Fruit fly (Drosophila melanogaster) whole organism, embryonic: ENCODE measurements around the gene MsrA.

Source experiments
- ATbp ChIP-seq: fragments of 200-800 bp; sonication (Bioruptor generic); optimal IDR thresholded peaks from 2 replicates; lab custom pipeline; 2017; ENCODE audit warnings: missing biosample characterization, mild to moderate bottlenecking, missing genetic modification characterization, missing genetic modification reagents
- B-H1 ChIP-seq: fragments of 200-800 bp; sonication (Bioruptor generic); IDR thresholded peaks from 3 replicates; pipeline ENCODE4 v1.3.6; 2022; ENCODE audit warnings: missing biosample characterization, missing genetic modification characterization
- BEAF-32 ChIP-seq: fragments of 200-800 bp; sonication (Bioruptor generic); optimal IDR thresholded peaks from 3 replicates; lab custom pipeline; 2017; ENCODE audit warnings: missing biosample characterization, missing genetic modification characterization, mild to moderate bottlenecking, moderate library complexity, missing genetic modification reagents
- CG1024 ChIP-seq: fragments of 200-800 bp; sonication (Bioruptor generic); IDR thresholded peaks from 2 replicates; pipeline ENCODE4 v1.3.6; 2022; ENCODE audit warnings: missing biosample characterization, missing genetic modification characterization
- CG11695 ChIP-seq: fragments of 200-800 bp; sonication (Bioruptor generic); IDR thresholded peaks from 3 replicates; pipeline ENCODE4 v1.3.6; 2022; ENCODE audit warnings: missing biosample characterization, missing genetic modification characterization
- CG12219 ChIP-seq: fragments of 200-800 bp; sonication (Bioruptor generic); optimal IDR thresholded peaks from 3 replicates; lab custom pipeline; 2018; ENCODE audit warnings: missing biosample characterization, mild to moderate bottlenecking, missing genetic modification characterization
- CG12659 ChIP-seq: fragments of 200-800 bp; sonication (Bioruptor generic); optimal IDR thresholded peaks from 3 replicates; lab custom pipeline; 2017; ENCODE audit warnings: mild to moderate bottlenecking, missing biosample characterization, missing genetic modification reagents, missing genetic modification characterization
- CG14860 ChIP-seq: fragments of 200-800 bp; sonication (Bioruptor generic); IDR thresholded peaks from 3 replicates; pipeline ENCODE4 v1.3.6; 2022; ENCODE audit warnings: missing biosample characterization, missing genetic modification characterization; ENCODE audit not compliant: partially characterized antibody
- CG15011 ChIP-seq: fragments of 200-800 bp; sonication (Bioruptor generic); optimal IDR thresholded peaks from 3 replicates; lab custom pipeline; 2018; ENCODE audit warnings: missing biosample characterization, mild to moderate bottlenecking, missing genetic modification characterization
- CG15073 ChIP-seq: fragments of 200-800 bp; sonication (Bioruptor generic); optimal IDR thresholded peaks from 2 replicates; lab custom pipeline; 2016; ENCODE audit warnings: missing biosample characterization, missing genetic modification characterization
- CG17359 ChIP-seq: fragments of 200-800 bp; sonication (Bioruptor generic); optimal IDR thresholded peaks from 3 replicates; lab custom pipeline; 2018; ENCODE audit warnings: missing biosample characterization, mild to moderate bottlenecking, missing genetic modification characterization, moderate library complexity
- CG18599 ChIP-seq: fragments of 200-800 bp; sonication (Bioruptor generic); optimal IDR thresholded peaks from 3 replicates; lab custom pipeline; 2017; ENCODE audit warnings: missing biosample characterization, missing genetic modification characterization, mild to moderate bottlenecking, moderate library complexity, missing genetic modification reagents
- CG2116 ChIP-seq: fragments of 200-800 bp; sonication (Bioruptor generic); optimal IDR thresholded peaks from 3 replicates; lab custom pipeline; 2018; ENCODE audit warnings: missing biosample characterization, mild to moderate bottlenecking, missing genetic modification characterization
- CG3163 ChIP-seq: fragments of 200-800 bp; sonication (Bioruptor generic); optimal IDR thresholded peaks from 3 replicates; lab custom pipeline; 2016; ENCODE audit warnings: missing biosample characterization, missing genetic modification characterization
- CG4328 ChIP-seq: fragments of 200-800 bp; sonication (Bioruptor generic); optimal IDR thresholded peaks from 3 replicates; lab custom pipeline; 2017; ENCODE audit warnings: missing biosample characterization, missing genetic modification reagents, missing genetic modification characterization
- CG5245 ChIP-seq: fragments of 200-800 bp; sonication (Bioruptor generic); optimal IDR thresholded peaks from 3 replicates; lab custom pipeline; 2016; ENCODE audit warnings: missing biosample characterization, missing genetic modification characterization
- CG7372 ChIP-seq: fragments of 200-800 bp; sonication (Bioruptor generic); IDR thresholded peaks from 2 replicates; pipeline ENCODE4 v1.3.6; 2022; ENCODE audit warnings: missing biosample characterization, missing genetic modification characterization
- CG8089 ChIP-seq: fragments of 200-800 bp; sonication (Bioruptor generic); optimal IDR thresholded peaks from 3 replicates; lab custom pipeline; 2016; ENCODE audit warnings: missing biosample characterization, missing genetic modification characterization
- CG8388 ChIP-seq: fragments of 200-800 bp; sonication (Bioruptor generic); optimal IDR thresholded peaks from 2 replicates; lab custom pipeline; 2019; ENCODE audit warnings: missing biosample characterization, mild to moderate bottlenecking, missing genetic modification characterization, moderate library complexity
- D ChIP-seq, 2 experiments: fragments of 200-800 bp in 1 of 2; fragments of >200 bp in 1 of 2; sonication (Bioruptor generic) in 1 of 2; optimal IDR thresholded peaks; 2 replicates in 1 of 2; 3 replicates in 1 of 2; lab custom pipeline; 2017; ENCODE audit warnings: mild to moderate bottlenecking in 1 of 2, missing biosample characterization in 1 of 2, missing genetic modification characterization in 1 of 2, missing genetic modification reagents in 1 of 2
- HLH4C ChIP-seq: fragments of 200-800 bp; sonication (Bioruptor generic); IDR thresholded peaks from 3 replicates; pipeline ENCODE4 v1.3.6; 2022; ENCODE audit warnings: missing biosample characterization, missing genetic modification characterization; ENCODE audit not compliant: partially characterized antibody
- Hr51 ChIP-seq, 2 experiments: fragments of 200-800 bp; sonication (Bioruptor generic); optimal IDR thresholded peaks; 2 replicates in 1 of 2; 3 replicates in 1 of 2; lab custom pipeline; 2016 to 2018; ENCODE audit warnings: missing biosample characterization in 2 of 2, missing genetic modification characterization in 2 of 2, mild to moderate bottlenecking in 1 of 2, moderate library complexity in 1 of 2
- Jarid2 ChIP-seq: fragments of 200-800 bp; sonication (Bioruptor generic); optimal IDR thresholded peaks from 3 replicates; lab custom pipeline; 2017; ENCODE audit warnings: mild to moderate bottlenecking, missing biosample characterization, missing genetic modification reagents, missing genetic modification characterization
- Lpt ChIP-seq: fragments of >200 bp; optimal IDR thresholded peaks from 2 replicates; lab custom pipeline; 2018; ENCODE audit warnings: missing biosample characterization, missing genetic modification characterization
- MBD-R2 ChIP-seq: fragments of 200-800 bp; sonication (Bioruptor generic); IDR thresholded peaks from 2 replicates; pipeline ENCODE4 v1.3.6; 2022; ENCODE audit warnings: missing biosample characterization, missing genetic modification characterization
- Mrtf ChIP-seq: fragments of 200-800 bp; sonication (Bioruptor generic); IDR thresholded peaks from 3 replicates; pipeline ENCODE4 v1.3.6; 2022; ENCODE audit warnings: missing biosample characterization, missing genetic modification characterization
- NC2α ChIP-seq: fragments of 200-800 bp; sonication (Bioruptor generic); optimal IDR thresholded peaks from 2 replicates; lab custom pipeline; 2016; ENCODE audit warnings: missing biosample characterization, missing genetic modification characterization
- Poxn ChIP-seq: fragments of 200-800 bp; sonication (Bioruptor generic); IDR thresholded peaks from 2 replicates; pipeline ENCODE4 v1.3.6; 2022; ENCODE audit warnings: missing biosample characterization, missing genetic modification characterization
- Taf1 ChIP-seq: fragments of 200-800 bp; sonication (Bioruptor generic); IDR thresholded peaks from 2 replicates; pipeline ENCODE4 v1.3.6; 2022; ENCODE audit warnings: missing biosample characterization, missing genetic modification characterization
- al ChIP-seq: fragments of 200-800 bp; sonication (Bioruptor generic); IDR thresholded peaks from 2 replicates; pipeline ENCODE4 v1.3.6; 2022; ENCODE audit warnings: missing biosample characterization, missing genetic modification characterization
- chinmo ChIP-seq: fragments of 200-800 bp; sonication (Bioruptor generic); IDR thresholded peaks from 4 replicates; pipeline ENCODE4 v1.3.6; 2022; ENCODE audit warnings: missing biosample characterization, missing genetic modification characterization; ENCODE audit not compliant: partially characterized antibody
- corto ChIP-seq: fragments of 200-800 bp; sonication (Bioruptor generic); optimal IDR thresholded peaks from 2 replicates; lab custom pipeline; 2016; ENCODE audit warnings: missing biosample characterization, mild to moderate bottlenecking, missing genetic modification characterization, moderate library complexity
- disco-r ChIP-seq: fragments of 200-800 bp; sonication (Bioruptor generic); optimal IDR thresholded peaks from 2 replicates; lab custom pipeline; 2016; ENCODE audit warnings: missing biosample characterization, missing genetic modification characterization
- dysf ChIP-seq: fragments of 200-800 bp; sonication (Bioruptor generic); IDR thresholded peaks from 3 replicates; pipeline ENCODE4 v1.3.6; 2022; ENCODE audit warnings: missing biosample characterization, missing genetic modification characterization
- grn ChIP-seq: fragments of 200-800 bp; sonication (Bioruptor generic); optimal IDR thresholded peaks from 3 replicates; lab custom pipeline; 2017; ENCODE audit warnings: missing biosample characterization, missing genetic modification characterization
- hkb ChIP-seq, 2 experiments: fragments of 200-800 bp in 1 of 2; fragments of >200 bp in 1 of 2; sonication (Bioruptor generic) in 1 of 2; IDR thresholded peaks in 1 of 2; optimal IDR thresholded peaks in 1 of 2; 2 replicates each; pipeline versions ENCODE4 v1.3.6 to Lab custom; 2017 to 2022; ENCODE audit warnings: missing biosample characterization in 1 of 2, missing genetic modification characterization in 1 of 2
- ken ChIP-seq: fragments of 200-800 bp; sonication (Bioruptor generic); IDR thresholded peaks from 3 replicates; pipeline ENCODE4 v1.3.6; 2022; ENCODE audit warnings: missing biosample characterization, missing genetic modification characterization
- nau ChIP-seq: fragments of 200-800 bp; sonication (Bioruptor generic); optimal IDR thresholded peaks from 3 replicates; lab custom pipeline; 2017; ENCODE audit warnings: missing biosample characterization, mild to moderate bottlenecking, missing genetic modification characterization, missing genetic modification reagents
- pnt ChIP-seq: fragments of 200-800 bp; sonication (Bioruptor generic); optimal IDR thresholded peaks from 3 replicates; lab custom pipeline; 2016; ENCODE audit warnings: missing biosample characterization, missing genetic modification characterization
- run ChIP-seq: fragments of 200-800 bp; sonication (Bioruptor generic); optimal IDR thresholded peaks from 3 replicates; lab custom pipeline; 2018; ENCODE audit warnings: missing biosample characterization, mild to moderate bottlenecking, missing genetic modification characterization
- sens ChIP-seq: fragments of 200-800 bp; sonication (Bioruptor generic); peaks from one replicate; lab custom pipeline; 2016; ENCODE audit warnings: missing biosample characterization, missing genetic modification characterization
- slbo ChIP-seq: fragments of 200-800 bp; sonication (Bioruptor generic); IDR thresholded peaks from 2 replicates; pipeline ENCODE4 v1.3.6; 2022; ENCODE audit warnings: missing biosample characterization, missing genetic modification characterization
- slp2 ChIP-seq: fragments of 200-800 bp; sonication (Bioruptor generic); optimal IDR thresholded peaks from 2 replicates; lab custom pipeline; 2016; ENCODE audit warnings: missing biosample characterization, missing genetic modification characterization
- sob ChIP-seq: fragments of 200-800 bp; sonication (Bioruptor generic); IDR thresholded peaks from 2 replicates; pipeline ENCODE4 v1.3.6; 2022; ENCODE audit warnings: missing biosample characterization, missing genetic modification characterization
- stwl ChIP-seq: fragments of 200-800 bp; sonication (Bioruptor generic); optimal IDR thresholded peaks from 3 replicates; lab custom pipeline; 2018; ENCODE audit warnings: missing biosample characterization, mild to moderate bottlenecking, missing genetic modification characterization, moderate library complexity
- tin ChIP-seq: fragments of 200-800 bp; sonication (Bioruptor generic); optimal IDR thresholded peaks from 3 replicates; lab custom pipeline; 2016; ENCODE audit warnings: missing biosample characterization, missing genetic modification characterization
- zf30C ChIP-seq: fragments of 200-800 bp; sonication (Bioruptor generic); optimal IDR thresholded peaks from 3 replicates; lab custom pipeline; 2018; ENCODE audit warnings: missing biosample characterization, mild to moderate bottlenecking, missing genetic modification characterization
- zfh2 ChIP-seq: fragments of 200-800 bp; sonication (Bioruptor generic); optimal IDR thresholded peaks from 2 replicates; lab custom pipeline; 2016; ENCODE audit warnings: missing biosample characterization, missing genetic modification characterization

The MsrA gene

dm6 chr3L:15537916-15538581 is 27.2 kb downstream of the MsrA start (continued):
- TF ChIP-seq Hr51 (GFP tag; optimal IDR thresholded peaks at IDR 0.05; lab: Kevin White, UChicago) (peak; percentile 14 to 86), CG7372 (GFP tag; lab: Robert Waterston, UW) (no peak), CG14860 (GFP tag; lab: Robert Waterston, UW) (no peak), CG17359 (tag; lab: Kevin White, UChicago) (peak; percentile 62), CG5245 (GFP tag; lab: Kevin White, UChicago) (peak; percentile 45), Taf1 (GFP tag; lab: Robert Waterston, UW) (no peak), HLH4C (GFP tag; lab: Robert Waterston, UW) (no peak), CG4328 (no peak), ken (no peak), CG11695 (peak; percentile 73; the same call in 2 of the 3 replicates), corto (no peak), CG3163 (GFP tag; lab: Kevin White, UChicago) (no peak), CG8388 (GFP tag; lab: Kevin White, UChicago) (peak; percentile 77), sens (peak; percentile 96), nau (GFP tag; lab: Kevin White, UChicago) (peak; percentile 64), CG2116 (GFP tag; lab: Kevin White, UChicago) (peak; percentile 14), chinmo (GFP tag; lab: Robert Waterston, UW) (0 out of 4 replicates have a peak, but pooled peaks have one; percentile 42), CG12219 (GFP tag; lab: Kevin White, UChicago) (peak; percentile 0), Lpt (no peak), CG12659 (GFP tag; lab: Kevin White, UChicago) (peak; percentile 65), run (tag; lab: Kevin White, UChicago) (peak; percentile 3), CG18599 (peak; percentile 58), Mrtf (GFP tag; lab: Robert Waterston, UW) (no peak), NC2α (GFP tag; lab: Kevin White, UChicago) (no peak), CG1024 (0 out of 2 replicates have a peak, but pooled peaks have one; percentile 17), BEAF-32 (no peak), Jarid2 (GFP tag; lab: Kevin White, UChicago) (no peak), disco-r (GFP tag; lab: Kevin White, UChicago) (peak; percentile 29), grn (GFP tag; lab: Kevin White, UChicago) (no peak), CG8089 (no peak), zf30C (GFP tag; lab: Kevin White, UChicago) (peak; percentile 44), D (optimal IDR thresholded peaks at IDR 0.05; lab: Kevin White, UChicago) (no peak), D (GFP tag; optimal IDR thresholded peaks at IDR 0.05; lab: Kevin White, UChicago) (peak; percentile 64), stwl (tag; lab: Kevin White, UChicago) (no peak), slbo (peak; percentile 57; the same call in 1 of the 2 replicates), MBD-R2 (GFP tag; lab: Robert Waterston, UW) (no peak), al (GFP tag; lab: Robert Waterston, UW) (no peak), ATbp (GFP tag; lab: Kevin White, UChicago) (peak; percentile 54), CG15011 (GFP tag; lab: Kevin White, UChicago) (peak; percentile 55), B-H1 (GFP tag; lab: Robert Waterston, UW) (no peak), dysf (GFP tag; lab: Robert Waterston, UW) (peak; percentile 57; the same call in 2 of the 3 replicates), Poxn (no peak), hkb (optimal IDR thresholded peaks at IDR 0.05; lab: Kevin White, UChicago) (no peak), hkb (GFP tag; IDR thresholded peaks at IDR 0.05; lab: Robert Waterston, UW) (0 out of 2 replicates have a peak, but pooled peaks have one; percentile 54), sob (GFP tag; lab: Robert Waterston, UW) (peak; percentile 52; the same call in 1 of the 2 replicates), CG15073 (GFP tag; lab: Kevin White, UChicago) (no peak), slp2 (GFP tag; lab: Kevin White, UChicago) (peak; percentile 32), zfh2 (peak; percentile 26), pnt (GFP tag; lab: Kevin White, UChicago) (peak; percentile 2), tin (GFP tag; lab: Kevin White, UChicago) (peak; percentile 48)
